Fruit fly (Drosophila melanogaster) whole organism, embryonic: ENCODE results near the gene Nagk.

Experiments
- Abd-B ChIP-seq: fragments of 200-800 bp; sonication (Bioruptor generic); optimal IDR thresholded peaks from 2 replicates; lab custom pipeline; 2018; ENCODE audit warnings: missing biosample characterization, mild to moderate bottlenecking, missing genetic modification characterization, moderate library complexity
- Antp ChIP-seq: fragments of 200-800 bp; sonication (Bioruptor generic); optimal IDR thresholded peaks from 3 replicates; lab custom pipeline; 2016; ENCODE audit warnings: missing biosample characterization, missing genetic modification characterization
- B-H1 ChIP-seq: fragments of 200-800 bp; sonication (Bioruptor generic); IDR thresholded peaks from 3 replicates; pipeline ENCODE4 v1.3.6; 2022; ENCODE audit warnings: missing biosample characterization, missing genetic modification characterization
- B-H2 ChIP-seq: fragments of 200-800 bp; sonication (Bioruptor generic); optimal IDR thresholded peaks from 2 replicates; lab custom pipeline; 2018; ENCODE audit warnings: missing biosample characterization, mild to moderate bottlenecking, missing genetic modification characterization
- BEAF-32 ChIP-seq: fragments of 200-800 bp; sonication (Bioruptor generic); optimal IDR thresholded peaks from 3 replicates; lab custom pipeline; 2017; ENCODE audit warnings: missing biosample characterization, missing genetic modification characterization, mild to moderate bottlenecking, moderate library complexity, missing genetic modification reagents
- Blimp-1 ChIP-seq: fragments of 200-800 bp; sonication (Bioruptor generic); optimal IDR thresholded peaks from 3 replicates; lab custom pipeline; 2018; ENCODE audit warnings: missing biosample characterization, missing genetic modification characterization, mild to moderate bottlenecking, moderate library complexity, missing genetic modification reagents
- CG10147 ChIP-seq: fragments of 200-800 bp; sonication (Bioruptor generic); optimal IDR thresholded peaks from 2 replicates; lab custom pipeline; 2019; ENCODE audit warnings: missing biosample characterization, mild to moderate bottlenecking, missing genetic modification characterization, moderate library complexity
- CG1024 ChIP-seq: fragments of 200-800 bp; sonication (Bioruptor generic); IDR thresholded peaks from 2 replicates; pipeline ENCODE4 v1.3.6; 2022; ENCODE audit warnings: missing biosample characterization, missing genetic modification characterization
- CG10431 ChIP-seq: fragments of 200-800 bp; sonication (Bioruptor generic); optimal IDR thresholded peaks from 3 replicates; lab custom pipeline; 2018; ENCODE audit warnings: missing biosample characterization, mild to moderate bottlenecking, missing genetic modification characterization
- CG10979 ChIP-seq: fragments of 200-800 bp; sonication (Bioruptor generic); optimal IDR thresholded peaks from 2 replicates; lab custom pipeline; 2018; ENCODE audit warnings: missing biosample characterization, mild to moderate bottlenecking, missing genetic modification characterization, moderate library complexity
- CG12155 ChIP-seq: fragments of 200-800 bp; sonication (Bioruptor generic); optimal IDR thresholded peaks from 3 replicates; lab custom pipeline; 2016; ENCODE audit warnings: missing biosample characterization, missing genetic modification characterization
- CG15011 ChIP-seq: fragments of 200-800 bp; sonication (Bioruptor generic); optimal IDR thresholded peaks from 3 replicates; lab custom pipeline; 2018; ENCODE audit warnings: missing biosample characterization, mild to moderate bottlenecking, missing genetic modification characterization
- CG1602 ChIP-seq: fragments of 200-800 bp; sonication (Bioruptor generic); optimal IDR thresholded peaks from 3 replicates; lab custom pipeline; 2016; ENCODE audit warnings: missing biosample characterization, missing genetic modification characterization
- CG1603 ChIP-seq: fragments of 200-800 bp; sonication (Bioruptor generic); optimal IDR thresholded peaks from 2 replicates; lab custom pipeline; 2019; ENCODE audit warnings: missing biosample characterization, mild to moderate bottlenecking, missing genetic modification characterization, moderate library complexity
- CG17802 ChIP-seq: fragments of 200-800 bp; sonication (Bioruptor generic); optimal IDR thresholded peaks from 2 replicates; lab custom pipeline; 2018; ENCODE audit warnings: missing biosample characterization, mild to moderate bottlenecking, missing genetic modification characterization, moderate library complexity
- CG18011 ChIP-seq: fragments of 200-800 bp; sonication (Bioruptor generic); optimal IDR thresholded peaks from 2 replicates; lab custom pipeline; 2017; ENCODE audit warnings: missing biosample characterization, missing genetic modification characterization, mild to moderate bottlenecking, moderate library complexity, missing genotype
- CG2875 ChIP-seq: fragments of 200-800 bp; sonication (Bioruptor generic); optimal IDR thresholded peaks from 2 replicates; lab custom pipeline; 2017; ENCODE audit warnings: missing biosample characterization, mild to moderate bottlenecking, missing genetic modification characterization, missing genetic modification reagents
- CG31224 ChIP-seq: fragments of 200-800 bp; sonication (Bioruptor generic); IDR thresholded peaks from 2 replicates; pipeline ENCODE4 v1.3.6; 2022; ENCODE audit warnings: missing biosample characterization, missing genetic modification characterization
- CG33213 ChIP-seq: fragments of 200-800 bp; sonication (Bioruptor generic); optimal IDR thresholded peaks from 3 replicates; lab custom pipeline; 2016; ENCODE audit warnings: missing biosample characterization, missing genetic modification characterization
- CG3995 ChIP-seq: fragments of 200-800 bp; sonication (Bioruptor generic); optimal IDR thresholded peaks from 3 replicates; lab custom pipeline; 2016; ENCODE audit warnings: missing biosample characterization, missing genetic modification characterization
- CG4617 ChIP-seq: fragments of 200-800 bp; sonication (Bioruptor generic); optimal IDR thresholded peaks from 3 replicates; lab custom pipeline; 2016; ENCODE audit warnings: missing biosample characterization, missing genetic modification characterization, borderline replicate concordance
- CG7839 ChIP-seq: fragments of 200-800 bp; sonication (Bioruptor generic); optimal IDR thresholded peaks from 3 replicates; lab custom pipeline; 2018; ENCODE audit warnings: missing biosample characterization, mild to moderate bottlenecking, missing genetic modification characterization, moderate library complexity
- CG7963 ChIP-seq: fragments of 200-800 bp; sonication (Bioruptor generic); IDR thresholded peaks from 3 replicates; pipeline ENCODE4 v1.3.6; 2022; ENCODE audit warnings: missing biosample characterization, missing genetic modification characterization; ENCODE audit not compliant: partially characterized antibody
- CG8478 ChIP-seq: fragments of >200 bp; optimal IDR thresholded peaks from 2 replicates; lab custom pipeline; 2018
- CHES-1-like ChIP-seq: fragments of 200-800 bp; sonication (Bioruptor generic); optimal IDR thresholded peaks from 2 replicates; lab custom pipeline; 2016; ENCODE audit warnings: missing biosample characterization, missing genetic modification characterization
- Dll ChIP-seq: fragments of 200-800 bp; sonication (Bioruptor generic); IDR thresholded peaks from 4 replicates; pipeline ENCODE4 v1.3.6; 2022; ENCODE audit warnings: missing biosample characterization, missing genetic modification characterization; ENCODE audit not compliant: partially characterized antibody
- E2f2 ChIP-seq: fragments of 200-800 bp; sonication (Bioruptor generic); IDR thresholded peaks from 2 replicates; pipeline ENCODE4 v1.3.6; 2022; ENCODE audit warnings: missing biosample characterization, missing genetic modification characterization
- Ets65A ChIP-seq: fragments of 200-800 bp; sonication (Bioruptor generic); peaks from one replicate; lab custom pipeline; 2016; ENCODE audit warnings: missing biosample characterization, missing genetic modification characterization
- Fer2 ChIP-seq: fragments of 200-800 bp; sonication (Bioruptor generic); optimal IDR thresholded peaks from 2 replicates; lab custom pipeline; 2018; ENCODE audit warnings: missing biosample characterization, mild to moderate bottlenecking, missing genetic modification characterization, moderate library complexity
- Max ChIP-seq: fragments of 200-800 bp; sonication (Bioruptor generic); optimal IDR thresholded peaks from 2 replicates; lab custom pipeline; 2016; ENCODE audit warnings: missing biosample characterization, mild to moderate bottlenecking, missing genetic modification characterization
- Med ChIP-seq: fragments of 200-800 bp; sonication (Bioruptor generic); peaks from one replicate; lab custom pipeline; 2016; ENCODE audit warnings: missing biosample characterization, missing genetic modification characterization, mild to moderate bottlenecking, inconsistent platforms, moderate library complexity
- Myb ChIP-seq: fragments of 200-800 bp; sonication (Bioruptor generic); optimal IDR thresholded peaks from 2 replicates; lab custom pipeline; 2016; ENCODE audit warnings: missing biosample characterization, missing genetic modification characterization
- Opbp ChIP-seq: fragments of 200-800 bp; sonication (Bioruptor generic); IDR thresholded peaks from 3 replicates; pipeline ENCODE4 v1.3.6; 2022; ENCODE audit warnings: missing biosample characterization, missing genetic modification characterization; ENCODE audit not compliant: partially characterized antibody
- Sry-δ ChIP-seq: fragments of 200-800 bp; sonication (Bioruptor generic); optimal IDR thresholded peaks from 2 replicates; lab custom pipeline; 2016; ENCODE audit warnings: missing biosample characterization, missing genetic modification characterization
- cg ChIP-seq: fragments of 200-800 bp; sonication (Bioruptor generic); optimal IDR thresholded peaks from 3 replicates; lab custom pipeline; 2019; ENCODE audit warnings: missing biosample characterization, mild to moderate bottlenecking, missing genetic modification characterization, moderate library complexity
- dan ChIP-seq: fragments of 200-800 bp; sonication (Bioruptor generic); IDR thresholded peaks from 2 replicates; pipeline ENCODE4 v1.3.6; 2022; ENCODE audit warnings: missing biosample characterization, missing genetic modification characterization
- eve ChIP-seq, 2 experiments: fragments of >200 bp; optimal IDR thresholded peaks; 2 replicates each; lab custom pipeline; 2017; ENCODE audit warnings: missing biosample characterization in 2 of 2, missing genetic modification characterization in 2 of 2
- fd96Cb ChIP-seq: fragments of 200-800 bp; sonication (Bioruptor generic); optimal IDR thresholded peaks from 2 replicates; lab custom pipeline; 2018; ENCODE audit warnings: missing biosample characterization, mild to moderate bottlenecking, missing genetic modification characterization, moderate library complexity
- gcm2 ChIP-seq: fragments of 200-800 bp; sonication (Bioruptor generic); optimal IDR thresholded peaks from 2 replicates; lab custom pipeline; 2016; ENCODE audit warnings: missing biosample characterization, missing genetic modification characterization
- gfzf ChIP-seq: fragments of 200-800 bp; sonication (Bioruptor generic); optimal IDR thresholded peaks from 2 replicates; lab custom pipeline; 2016; ENCODE audit warnings: missing biosample characterization, mild to moderate bottlenecking, missing genetic modification characterization, moderate library complexity
- grau ChIP-seq: fragments of 200-800 bp; optimal IDR thresholded peaks from 3 replicates; lab custom pipeline; 2019; ENCODE audit warnings: missing biosample characterization, mild to moderate bottlenecking, missing genetic modification characterization, moderate library complexity
- ham ChIP-seq: fragments of 200-800 bp; sonication (Bioruptor generic); IDR thresholded peaks from 2 replicates; pipeline ENCODE4 v1.3.6; 2022; ENCODE audit warnings: missing biosample characterization, missing genetic modification characterization
- mam ChIP-seq: fragments of 200-800 bp; sonication (Bioruptor generic); optimal IDR thresholded peaks from 3 replicates; lab custom pipeline; 2016; ENCODE audit warnings: missing biosample characterization, missing genetic modification characterization
- psq ChIP-seq: fragments of 200-800 bp; sonication (Bioruptor generic); optimal IDR thresholded peaks from 2 replicates; lab custom pipeline; 2017; ENCODE audit warnings: missing biosample characterization, missing genetic modification characterization
- run ChIP-seq: fragments of 200-800 bp; sonication (Bioruptor generic); optimal IDR thresholded peaks from 3 replicates; lab custom pipeline; 2018; ENCODE audit warnings: missing biosample characterization, mild to moderate bottlenecking, missing genetic modification characterization
- sob ChIP-seq: fragments of 200-800 bp; sonication (Bioruptor generic); IDR thresholded peaks from 2 replicates; pipeline ENCODE4 v1.3.6; 2022; ENCODE audit warnings: missing biosample characterization, missing genetic modification characterization
- stwl ChIP-seq: fragments of 200-800 bp; sonication (Bioruptor generic); optimal IDR thresholded peaks from 3 replicates; lab custom pipeline; 2018; ENCODE audit warnings: missing biosample characterization, mild to moderate bottlenecking, missing genetic modification characterization, moderate library complexity
- tap ChIP-seq: fragments of 200-800 bp; optimal IDR thresholded peaks from 3 replicates; lab custom pipeline; 2019; ENCODE audit warnings: missing biosample characterization, mild to moderate bottlenecking, missing genetic modification characterization, moderate library complexity
- unc-4 ChIP-seq: fragments of 200-800 bp; sonication (Bioruptor generic); IDR thresholded peaks from 2 replicates; pipeline ENCODE4 v1.3.6; 2022; ENCODE audit warnings: missing biosample characterization, missing genetic modification characterization; ENCODE audit not compliant: partially characterized antibody
- zf30C ChIP-seq: fragments of 200-800 bp; sonication (Bioruptor generic); optimal IDR thresholded peaks from 3 replicates; lab custom pipeline; 2018; ENCODE audit warnings: missing biosample characterization, mild to moderate bottlenecking, missing genetic modification characterization

The Nagk gene

DNA sequence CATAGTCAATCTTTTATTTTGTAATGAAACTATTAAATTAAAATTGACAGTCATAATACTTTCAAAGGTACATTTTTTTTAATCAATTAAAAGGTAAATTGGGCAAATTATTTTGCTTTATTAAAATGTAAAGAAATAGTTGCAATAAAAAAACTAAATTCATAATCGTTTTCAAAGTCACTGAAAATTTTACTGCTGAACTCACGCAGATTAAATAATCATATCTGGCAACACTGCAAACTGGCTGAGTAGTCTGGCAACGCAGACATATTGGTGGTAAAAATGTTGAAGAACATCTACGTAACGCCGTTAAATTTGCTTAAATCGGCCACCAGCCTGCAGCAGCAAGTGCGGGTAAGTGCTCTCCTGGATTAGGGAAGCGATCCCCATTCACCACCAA lies 12.6 kb downstream of the Nagk start, which contains the start of gene mRpL9 (continued):
- TF ChIP-seq gfzf: peak; percentile 31
- no peak for TF ChIP-seq CG33213 (GFP tag; lab: Kevin White, UChicago)
- TF ChIP-seq CG7963 (GFP tag; lab: Robert Waterston, UW): no peak
- TF ChIP-seq B-H2 (GFP tag; lab: Kevin White, UChicago): no peak
- no peak for TF ChIP-seq CG7839 (tag; lab: Kevin White, UChicago)
- peak; percentile 48 for TF ChIP-seq stwl (tag; lab: Kevin White, UChicago)
- TF ChIP-seq eve (GFP tag; optimal IDR thresholded peaks at IDR 0.05; lab: Kevin White, UChicago): no peak
- peak; percentile 77 for TF ChIP-seq Myb
- TF ChIP-seq mam (GFP tag; lab: Kevin White, UChicago): peak; percentile 40
- no peak for TF ChIP-seq run
- no peak for TF ChIP-seq CG10431 (GFP tag; lab: Kevin White, UChicago)
- TF ChIP-seq grau (tag; lab: Kevin White, UChicago): peak; percentile 39
- TF ChIP-seq CG3995 (GFP tag; lab: Kevin White, UChicago): peak; percentile 95
- TF ChIP-seq CG12155 (GFP tag; lab: Kevin White, UChicago): peak; percentile 65
- no peak for TF ChIP-seq tap (tag; lab: Kevin White, UChicago)
- TF ChIP-seq CG10147 (GFP tag; lab: Kevin White, UChicago): no peak
- TF ChIP-seq CG15011 (GFP tag; lab: Kevin White, UChicago): no peak
- TF ChIP-seq CHES-1-like: no peak
- TF ChIP-seq CG10979 (tag; lab: Kevin White, UChicago): peak; percentile 14
- peak; percentile 91 for TF ChIP-seq Abd-B (GFP tag; lab: Kevin White, UChicago)
- TF ChIP-seq cg (GFP tag; lab: Kevin White, UChicago): no peak
- TF ChIP-seq Antp (GFP tag; lab: Kevin White, UChicago): peak; percentile 17
- TF ChIP-seq fd96Cb: no peak
- no peak for TF ChIP-seq CG1602 (GFP tag; lab: Kevin White, UChicago)
- TF ChIP-seq CG18011 (GFP tag; lab: Kevin White, UChicago): peak; percentile 11
- TF ChIP-seq Med (GFP tag; lab: Kevin White, UChicago): peak; percentile 78
- TF ChIP-seq Opbp (GFP tag; lab: Robert Waterston, UW): peak; percentile 38; the same call in 1 of the 3 replicates
- peak; percentile 39; the same call in 1 of the 2 replicates for TF ChIP-seq unc-4
- TF ChIP-seq zf30C (GFP tag; lab: Kevin White, UChicago): peak; percentile 10
- TF ChIP-seq CG1024 (GFP tag; lab: Robert Waterston, UW): no peak
- peak; percentile 49; the same call in 2 of the 4 replicates for TF ChIP-seq Dll (GFP tag; lab: Robert Waterston, UW)
- TF ChIP-seq CG31224 (GFP tag; lab: Robert Waterston, UW): no peak
- no peak for TF ChIP-seq CG17802 (tag; lab: Kevin White, UChicago)
- peak; percentile 76 for TF ChIP-seq CG4617 (GFP tag; lab: Kevin White, UChicago)

DNA sequence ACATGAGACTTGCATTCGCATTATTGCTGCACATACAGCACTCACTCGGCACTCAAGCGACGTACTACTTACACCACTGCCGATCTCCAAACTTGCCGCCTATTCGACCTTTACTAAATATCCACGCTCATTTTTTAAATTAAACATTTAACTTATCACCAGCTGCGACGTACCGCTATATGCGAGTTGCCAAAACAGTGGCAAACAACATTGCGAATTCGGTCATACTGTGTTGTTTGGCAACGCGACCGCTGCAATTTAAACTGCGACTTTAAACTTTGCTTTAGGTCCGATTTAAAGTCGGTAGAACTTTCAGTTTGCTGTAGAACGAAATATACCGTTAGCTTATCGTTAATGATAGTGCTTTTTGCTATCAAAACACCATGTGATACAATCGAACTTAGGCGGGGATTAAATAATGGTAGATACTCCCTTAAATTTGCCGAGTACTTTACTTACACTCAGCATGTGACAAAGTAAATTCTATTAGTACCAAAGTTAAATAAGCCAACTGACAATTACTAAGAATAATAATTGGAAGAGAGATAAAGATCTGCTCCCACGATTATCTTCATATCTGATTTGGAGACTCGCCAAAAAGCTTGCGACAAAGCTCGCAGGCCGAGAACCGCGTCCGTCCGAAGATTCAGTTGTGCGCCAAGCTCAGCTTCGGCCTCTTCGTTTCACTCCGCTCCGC lies 14.8 kb downstream of the Nagk start, which contains the start of the genes CG6236 and ea:
Gene CG6236 (minus strand): TSS at position 187 of the 697 bp plus-strand sequence.
Gene ea (plus strand): TSS at position 647 of the 697 bp plus-strand sequence.
- TF ChIP-seq psq (GFP tag; lab: Kevin White, UChicago): no peak
- peak; percentile 40 for TF ChIP-seq E2f2 (GFP tag; lab: Robert Waterston, UW)
- TF ChIP-seq Fer2: no peak
- no peak for TF ChIP-seq ham (GFP tag; lab: Robert Waterston, UW)
- TF ChIP-seq gfzf: peak; percentile 78
- TF ChIP-seq Ets65A (GFP tag; lab: Kevin White, UChicago): no peak
- TF ChIP-seq Sry-δ (GFP tag; lab: Kevin White, UChicago): peak; percentile 30
- TF ChIP-seq CG1602 (GFP tag; lab: Kevin White, UChicago): no peak
- no peak for TF ChIP-seq Blimp-1
- TF ChIP-seq BEAF-32 (GFP tag; lab: Kevin White, UChicago): no peak
- TF ChIP-seq CG8478 (lab: Kevin White, UChicago): no peak
- no peak for TF ChIP-seq B-H1 (GFP tag; lab: Robert Waterston, UW)
- TF ChIP-seq Max (GFP tag; lab: Kevin White, UChicago): no peak
- no peak for TF ChIP-seq gcm2 (GFP tag; lab: Kevin White, UChicago)
- peak; percentile 4 for TF ChIP-seq CG1603 (tag; lab: Kevin White, UChicago)
- TF ChIP-seq sob (GFP tag; lab: Robert Waterston, UW): no peak
- TF ChIP-seq dan: no peak
- TF ChIP-seq CG2875 (GFP tag; lab: Kevin White, UChicago): no peak
